Fruit fly (Drosophila melanogaster) whole organism, wandering third instar larva: ENCODE results near the gene CG34292.

ENCODE experiments used
- Abd-B ChIP-seq: fragments of >200 bp; optimal IDR thresholded peaks from 2 replicates; lab custom pipeline; 2017; ENCODE audit warnings: missing biosample characterization, missing genetic modification characterization
- CG32264 ChIP-seq: fragments of 200-800 bp; sonication (Bioruptor generic); optimal IDR thresholded peaks from 2 replicates; lab custom pipeline; 2016; ENCODE audit warnings: missing biosample characterization, missing genetic modification characterization
- CG9705 ChIP-seq: fragments of 200-800 bp; sonication (Bioruptor generic); optimal IDR thresholded peaks from 2 replicates; lab custom pipeline; 2018; ENCODE audit warnings: missing biosample characterization, mild to moderate bottlenecking, missing genetic modification characterization
- CrebA ChIP-seq: fragments of 200-800 bp; sonication (Bioruptor generic); optimal IDR thresholded peaks from 2 replicates; lab custom pipeline; 2016; ENCODE audit warnings: missing biosample characterization, mild to moderate bottlenecking, missing genetic modification characterization, borderline replicate concordance
- Dfd ChIP-seq: fragments of >200 bp; optimal IDR thresholded peaks from 2 replicates; lab custom pipeline; 2017; ENCODE audit warnings: missing biosample characterization, missing genetic modification characterization
- Dif ChIP-seq: fragments of 200-275, 200-300 bp; sonication (Bioruptor generic); optimal IDR thresholded peaks from 2 replicates; lab custom pipeline; 2018; ENCODE audit warnings: missing biosample characterization, missing genetic modification characterization; ENCODE audit not compliant: partially characterized antibody
- Hnf4 ChIP-seq: fragments of 200-800 bp; sonication (Bioruptor generic); optimal IDR thresholded peaks from 2 replicates; lab custom pipeline; 2016; ENCODE audit warnings: missing biosample characterization, mild to moderate bottlenecking, missing genetic modification characterization
- Hr78 ChIP-seq: fragments of >200 bp; optimal IDR thresholded peaks from 2 replicates; lab custom pipeline; 2017; ENCODE audit warnings: missing biosample characterization, missing genetic modification characterization
- Hr83 ChIP-seq: fragments of 200-300 bp; sonication (Bioruptor generic); optimal IDR thresholded peaks from 2 replicates; lab custom pipeline; 2016; ENCODE audit warnings: missing biosample characterization, mild to moderate bottlenecking, missing genetic modification characterization, moderate library complexity; ENCODE audit not compliant: poor library complexity, severe bottlenecking
- Jra ChIP-seq: sonication (Bioruptor generic); optimal IDR thresholded peaks from 2 replicates; lab custom pipeline; 2016; ENCODE audit warnings: missing biosample characterization, missing genetic modification characterization
- Mio ChIP-seq: sonication (Bioruptor generic); optimal IDR thresholded peaks from 2 replicates; lab custom pipeline; 2016; ENCODE audit warnings: missing biosample characterization, missing genetic modification characterization
- Myc ChIP-seq: fragments of >200 bp; optimal IDR thresholded peaks from 2 replicates; lab custom pipeline; 2017
- OdsH ChIP-seq: fragments of 200-800 bp; sonication (Bioruptor generic); optimal IDR thresholded peaks from 2 replicates; lab custom pipeline; 2016; ENCODE audit warnings: missing biosample characterization, mild to moderate bottlenecking, missing genetic modification characterization
- Rel ChIP-seq, 2 experiments: fragments of 200-800 bp; sonication (Bioruptor generic) in 1 of 2; optimal IDR thresholded peaks; 2 replicates in 1 of 2; 3 replicates in 1 of 2; lab custom pipeline; 2016 to 2019; ENCODE audit warnings: mild to moderate bottlenecking in 2 of 2, missing biosample characterization in 2 of 2, missing genetic modification characterization in 2 of 2, moderate library complexity in 1 of 2
- Sp1 ChIP-seq: fragments of 200-800 bp; sonication (Bioruptor generic); optimal IDR thresholded peaks from 3 replicates; lab custom pipeline; 2019; ENCODE audit warnings: missing biosample characterization, mild to moderate bottlenecking, missing genetic modification characterization, moderate library complexity
- Vsx2 ChIP-seq: fragments of 200-300, 225-300 bp; sonication (Bioruptor generic); optimal IDR thresholded peaks from 2 replicates; lab custom pipeline; 2018; ENCODE audit warnings: missing biosample characterization, missing genetic modification characterization; ENCODE audit not compliant: partially characterized antibody
- br ChIP-seq: fragments of 200-800 bp; sonication (Bioruptor generic); optimal IDR thresholded peaks from 2 replicates; lab custom pipeline; 2016; ENCODE audit warnings: missing biosample characterization, missing genetic modification characterization
- dl ChIP-seq, 2 experiments: fragments of 175-275, 200-275 bp in 1 of 2; fragments of 200-275 bp in 1 of 2; sonication (Bioruptor generic); optimal IDR thresholded peaks; lab custom pipeline; 2018; ENCODE audit warnings: mild to moderate bottlenecking in 2 of 2, missing biosample characterization in 2 of 2, missing genetic modification characterization in 2 of 2, moderate library complexity in 2 of 2; ENCODE audit not compliant: partially characterized antibody in 2 of 2, insufficient read depth in 1 of 2
- dmrt93B ChIP-seq: fragments of 200-800 bp; sonication (Bioruptor generic); optimal IDR thresholded peaks from 2 replicates; lab custom pipeline; 2018; ENCODE audit warnings: missing biosample characterization, mild to moderate bottlenecking, missing genetic modification characterization
- dsf ChIP-seq: sonication (Bioruptor generic); optimal IDR thresholded peaks from 2 replicates; lab custom pipeline; 2016; ENCODE audit warnings: missing biosample characterization, missing genetic modification characterization, borderline replicate concordance
- ey ChIP-seq: fragments of 200-800 bp; sonication (Bioruptor generic); optimal IDR thresholded peaks from 2 replicates; lab custom pipeline; 2016; ENCODE audit warnings: missing biosample characterization, missing genetic modification characterization
- foxo ChIP-seq, 2 experiments: fragments of 200-800 bp; sonication (Bioruptor generic); optimal IDR thresholded peaks; 2 replicates in 1 of 2; 3 replicates in 1 of 2; lab custom pipeline; 2016 to 2017; ENCODE audit warnings: missing biosample characterization in 2 of 2, missing genetic modification characterization in 2 of 2
- fru ChIP-seq: fragments of 200-800 bp; sonication (Bioruptor generic); optimal IDR thresholded peaks from 3 replicates; lab custom pipeline; 2016; ENCODE audit warnings: missing biosample characterization, mild to moderate bottlenecking, missing genetic modification characterization
- h ChIP-seq: fragments of 200-800 bp; sonication (Bioruptor generic); optimal IDR thresholded peaks from 3 replicates; lab custom pipeline; 2016; ENCODE audit warnings: missing biosample characterization, mild to moderate bottlenecking, missing genetic modification characterization
- jim ChIP-seq: fragments of 175-275, 200-325 bp; sonication (Bioruptor generic); optimal IDR thresholded peaks from 2 replicates; lab custom pipeline; 2016; ENCODE audit warnings: missing biosample characterization, mild to moderate bottlenecking, missing genetic modification characterization
- lola ChIP-seq: fragments of >200 bp; optimal IDR thresholded peaks from 2 replicates; lab custom pipeline; 2017; ENCODE audit warnings: missing biosample characterization, missing genetic modification characterization
- pan ChIP-seq: fragments of >200 bp; optimal IDR thresholded peaks from 2 replicates; lab custom pipeline; 2017
- psq ChIP-seq: fragments of 200-800 bp; sonication (Bioruptor generic); optimal IDR thresholded peaks from 3 replicates; lab custom pipeline; 2017; ENCODE audit warnings: missing biosample characterization, mild to moderate bottlenecking, missing genetic modification characterization, moderate library complexity
- rgr ChIP-seq: fragments of 200-800 bp; sonication (Bioruptor generic); optimal IDR thresholded peaks from 3 replicates; lab custom pipeline; 2016; ENCODE audit warnings: missing biosample characterization, mild to moderate bottlenecking, missing genetic modification characterization
- sage ChIP-seq: fragments of 200-800 bp; sonication (Bioruptor generic); optimal IDR thresholded peaks from 2 replicates; lab custom pipeline; 2016; ENCODE audit warnings: missing biosample characterization, mild to moderate bottlenecking, missing genetic modification characterization
- sv ChIP-seq: fragments of 200-800 bp; sonication (Bioruptor generic); optimal IDR thresholded peaks from 3 replicates; lab custom pipeline; 2016; ENCODE audit warnings: missing biosample characterization, missing genetic modification characterization
- usp ChIP-seq: fragments of >200 bp; optimal IDR thresholded peaks from 2 replicates; lab custom pipeline; 2017; ENCODE audit warnings: missing biosample characterization, missing genetic modification characterization
- woc ChIP-seq: sonication (Bioruptor generic); optimal IDR thresholded peaks from 2 replicates; lab custom pipeline; 2016; ENCODE audit warnings: missing biosample characterization, mild to moderate bottlenecking, missing genetic modification characterization

CG34292 gene

DNA sequence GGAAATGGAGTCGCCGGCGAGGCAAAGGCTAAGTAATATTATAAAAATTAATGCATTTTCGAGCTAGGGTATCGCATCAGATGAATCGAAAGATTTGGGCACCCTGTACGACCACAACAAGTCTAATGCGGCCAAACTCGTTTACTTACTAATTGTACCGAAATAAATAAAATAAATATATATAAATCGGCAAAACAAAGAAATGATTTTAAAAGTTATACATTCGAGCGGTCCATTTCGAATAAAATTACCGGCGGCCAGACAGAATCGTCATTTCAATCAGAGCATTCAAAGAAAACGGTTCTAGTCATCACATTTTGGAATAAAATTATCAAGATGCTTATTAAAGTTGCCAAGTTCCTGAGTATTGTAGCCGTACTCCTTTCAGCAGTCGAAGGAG, 30.8 kb downstream of the CG34292 start, which contains the start of gene CG14258:
CG14258 (plus strand) TSS at position 301 of the 400 bp plus-strand sequence.
- TF ChIP-seq Mio (GFP tag; lab: Kevin White, UChicago) (no peak), Vsx2 (GFP tag; lab: Kevin White, UChicago) (no peak), CG32264 (GFP tag; lab: Kevin White, UChicago) (no peak), jim (no peak)

DNA sequence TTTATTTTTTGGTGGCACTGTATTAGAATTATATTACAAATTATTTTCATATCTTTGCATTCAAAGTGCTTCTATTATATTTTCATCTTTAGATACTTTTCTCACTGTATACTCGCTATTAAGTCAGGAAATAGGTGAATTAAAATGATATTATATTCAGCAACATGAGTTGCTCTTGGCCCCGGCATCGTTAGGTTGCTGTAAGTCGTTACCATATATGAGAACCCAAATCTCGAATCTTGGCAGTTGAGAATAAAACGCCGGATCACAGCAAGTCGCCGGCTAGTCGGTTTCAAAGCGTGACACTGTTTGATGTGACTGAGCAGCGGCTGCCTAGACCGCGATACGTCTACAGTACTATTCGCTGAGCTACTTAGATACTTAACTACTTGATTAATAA, 32.2 kb downstream of the CG34292 start, which contains the start of gene CG14259:
CG14259 (plus strand) TSS at position 301 of the 400 bp plus-strand sequence.
- TF ChIP-seq Dfd, result no peak
- no peak for TF ChIP-seq dmrt93B (GFP tag; lab: Kevin White, UChicago)
- TF ChIP-seq Rel (GFP tag; optimal IDR thresholded peaks at IDR 0.05; lab: Kevin White, UChicago), result no peak
- no peak for TF ChIP-seq Rel (tag; optimal IDR thresholded peaks at IDR 0.05; lab: Kevin White, UChicago)
- no peak for TF ChIP-seq Dif (GFP tag; lab: Kevin White, UChicago)
- no peak for TF ChIP-seq Myc (lab: Kevin White, UChicago)
- no peak for TF ChIP-seq Hr78 (GFP tag; lab: Kevin White, UChicago)
- no peak for TF ChIP-seq Mio (GFP tag; lab: Kevin White, UChicago)
- TF ChIP-seq usp (GFP tag; lab: Kevin White, UChicago), result no peak
- TF ChIP-seq br (GFP tag; lab: Kevin White, UChicago), result no peak
- TF ChIP-seq lola (GFP tag; lab: Kevin White, UChicago), result no peak
- no peak for TF ChIP-seq Hr83 (GFP tag; lab: Kevin White, UChicago)
- no peak for TF ChIP-seq CrebA (GFP tag; lab: Kevin White, UChicago)
- no peak for TF ChIP-seq dsf (GFP tag; lab: Kevin White, UChicago)
- no peak for TF ChIP-seq foxo (GFP tag; optimal IDR thresholded peaks at IDR 0.05; lab: Kevin White, UChicago)
- no peak for TF ChIP-seq jim
- no peak for TF ChIP-seq Vsx2 (GFP tag; lab: Kevin White, UChicago)
- TF ChIP-seq fru, result no peak
- no peak for TF ChIP-seq CG32264 (GFP tag; lab: Kevin White, UChicago)
- TF ChIP-seq Jra (GFP tag; lab: Kevin White, UChicago), result no peak

- no peak for TF ChIP-seq CG9705
- TF ChIP-seq Sp1 (GFP tag; lab: Kevin White, UChicago), result no peak
- TF ChIP-seq Myc (lab: Kevin White, UChicago), result no peak
- TF ChIP-seq Hnf4, result no peak
- no peak for TF ChIP-seq Hr83 (GFP tag; lab: Kevin White, UChicago)
- TF ChIP-seq psq (GFP tag; lab: Kevin White, UChicago), result no peak
- no peak for TF ChIP-seq dsf (GFP tag; lab: Kevin White, UChicago)
- no peak for TF ChIP-seq OdsH (GFP tag; lab: Kevin White, UChicago)
- no peak for TF ChIP-seq h (GFP tag; lab: Kevin White, UChicago)
- TF ChIP-seq Dfd, result no peak
- TF ChIP-seq Abd-B (GFP tag; lab: Kevin White, UChicago), result no peak
- TF ChIP-seq Rel (GFP tag; optimal IDR thresholded peaks at IDR 0.05; lab: Kevin White, UChicago), result no peak
- TF ChIP-seq Rel (tag; optimal IDR thresholded peaks at IDR 0.05; lab: Kevin White, UChicago), result no peak
- no peak for TF ChIP-seq CG32264 (GFP tag; lab: Kevin White, UChicago)
- TF ChIP-seq Hr78 (GFP tag; lab: Kevin White, UChicago), result no peak
- TF ChIP-seq pan (lab: Kevin White, UChicago), result no peak
- no peak for TF ChIP-seq dl (GFP tag; optimal IDR thresholded peaks at IDR 0.05; lab: Kevin White, UChicago; ENCODE audit: insufficient read depth in 1 of 2, partially characterized antibody in 2 of 2)
- TF ChIP-seq woc, result no peak
- no peak for TF ChIP-seq sv (GFP tag; lab: Kevin White, UChicago)
- no peak for TF ChIP-seq lola (GFP tag; lab: Kevin White, UChicago)
Measured at dm6 chr3R:27098638-27099037, 36.6 kb downstream of the CG34292 start.

DNA sequence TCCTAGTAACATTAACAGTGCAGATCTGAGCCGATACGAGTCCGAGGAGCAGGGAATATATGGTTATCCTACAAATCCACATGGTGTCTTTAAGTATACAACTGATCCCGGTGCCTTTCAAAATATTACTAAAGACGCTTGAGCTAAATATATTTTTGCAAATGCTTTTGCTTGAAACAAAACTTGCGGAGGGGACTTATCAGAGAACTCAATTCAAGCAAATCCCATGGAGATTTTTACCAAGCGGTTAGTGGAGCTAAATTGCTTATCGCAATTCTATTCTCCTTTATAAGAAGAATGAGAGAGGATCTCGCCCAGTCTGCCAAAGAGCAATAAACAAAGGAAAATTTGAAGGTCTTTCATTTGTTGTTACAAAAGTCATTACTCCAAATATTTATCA, 37.6 kb downstream of the CG34292 start, which contains the start of gene eater:
eater (minus strand) TSS at position 101 of the 400 bp plus-strand sequence.
- TF ChIP-seq foxo (GFP tag; optimal IDR thresholded peaks at IDR 0.05; lab: Kevin White, UChicago), result no peak
- TF ChIP-seq CrebA (GFP tag; lab: Kevin White, UChicago), result no peak

DNA sequence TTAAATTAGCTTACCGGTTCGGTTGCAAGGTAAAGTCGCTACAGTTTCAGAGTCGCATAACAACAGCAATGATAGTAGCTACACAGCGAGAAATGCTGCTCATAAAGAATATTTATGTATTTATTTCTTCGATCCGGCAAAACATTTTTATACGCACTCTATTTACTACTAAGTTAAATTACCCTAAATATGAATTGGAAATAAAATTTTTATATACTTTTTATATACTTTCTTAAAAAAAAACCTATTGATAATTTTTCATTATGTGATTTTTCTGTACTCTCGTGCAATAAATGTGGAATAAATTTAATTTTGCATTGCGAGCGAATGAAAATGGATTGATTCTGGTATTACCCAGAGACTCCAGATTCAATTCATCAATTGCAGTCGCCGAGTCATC, 38.9 kb downstream of the CG34292 start, which contains the start of gene Jhbp11:
Jhbp11 (plus strand) TSS at position 301 of the 400 bp plus-strand sequence.
- TF ChIP-seq foxo (GFP tag; optimal IDR thresholded peaks at IDR 0.05; lab: Kevin White, UChicago) (no peak), psq (GFP tag; lab: Kevin White, UChicago) (no peak), Hr83 (GFP tag; lab: Kevin White, UChicago) (no peak), Dfd (no peak), Jra (GFP tag; lab: Kevin White, UChicago) (no peak), sage (GFP tag; lab: Kevin White, UChicago) (no peak), rgr (GFP tag; lab: Kevin White, UChicago) (no peak), CG32264 (GFP tag; lab: Kevin White, UChicago) (no peak), fru (no peak), Dif (GFP tag; lab: Kevin White, UChicago) (no peak), ey (GFP tag; lab: Kevin White, UChicago) (no peak), Rel (GFP tag; optimal IDR thresholded peaks at IDR 0.05; lab: Kevin White, UChicago) (no peak), Rel (tag; optimal IDR thresholded peaks at IDR 0.05; lab: Kevin White, UChicago) (no peak), Abd-B (GFP tag; lab: Kevin White, UChicago) (no peak), pan (lab: Kevin White, UChicago) (no peak), Hnf4 (no peak), dl (GFP tag; optimal IDR thresholded peaks at IDR 0.05; lab: Kevin White, UChicago; ENCODE audit: insufficient read depth in 1 of 2, partially characterized antibody in 2 of 2) (no peak), Hr78 (GFP tag; lab: Kevin White, UChicago) (no peak)
